Fruit fly (Drosophila melanogaster): Measurements from ENCODE around the gene CG32985.

- no peak for TF ChIP-seq ovo (GFP tag; optimal IDR thresholded peaks at IDR 0.05)
- TF ChIP-seq CG12768 (GFP tag; optimal IDR thresholded peaks at IDR 0.05): no peak
- no peak for TF ChIP-seq CG11617 (GFP tag; optimal IDR thresholded peaks at IDR 0.05)
- no peak for TF ChIP-seq CG7045 (GFP tag; optimal IDR thresholded peaks at IDR 0.05)
- TF ChIP-seq Crg-1 (GFP tag; optimal IDR thresholded peaks at IDR 0.05): no peak
- TF ChIP-seq CG14711 (tag; optimal IDR thresholded peaks at IDR 0.05): no peak
- TF ChIP-seq cnc (optimal IDR thresholded peaks at IDR 0.05): no peak
- no peak for TF ChIP-seq Hr96 (GFP tag; optimal IDR thresholded peaks at IDR 0.05)
- TF ChIP-seq CG33017 (tag; optimal IDR thresholded peaks at IDR 0.05): no peak
- no peak for TF ChIP-seq bab1 (GFP tag; optimal IDR thresholded peaks at IDR 0.05)
These were observed 25.1 kb downstream of the CG32985 start for dm6 chr2L:8987251-8987937.

Measured in whole organism, adult.